Worm (Caenorhabditis elegans) whole organism, late embryonic: Measurements from ENCODE around the gene ZK1240.1.

ENCODE experiments used
- C08G9.2 ChIP-seq: sonication (generic microtip); optimal IDR thresholded peaks from 2 replicates; lab custom pipeline; 2016; ENCODE audit warnings: mild to moderate bottlenecking, missing genetic modification characterization, moderate library complexity, missing compliant biosample characterization
- C38D4.7 ChIP-seq: fragments of 200-800 bp; sonication (Bioruptor generic); optimal IDR thresholded peaks from 2 replicates; lab custom pipeline; 2018; ENCODE audit warnings: mild to moderate bottlenecking, missing genetic modification characterization, moderate library complexity, missing compliant biosample characterization
- F13H6.1 ChIP-seq: sonication (generic microtip); optimal IDR thresholded peaks from 2 replicates; lab custom pipeline; 2016; ENCODE audit warnings: missing genetic modification characterization, missing compliant biosample characterization
- K02D7.2 ChIP-seq: sonication (generic microtip); optimal IDR thresholded peaks from 2 replicates; lab custom pipeline; 2017; ENCODE audit warnings: mild to moderate bottlenecking, missing genetic modification characterization, missing compliant biosample characterization
- K09A11.1 ChIP-seq: sonication (generic microtip); optimal IDR thresholded peaks from 2 replicates; lab custom pipeline; 2017; ENCODE audit warnings: antibody characterized with exemption, mild to moderate bottlenecking, missing genetic modification characterization, missing compliant biosample characterization; ENCODE audit not compliant: insufficient read depth
- T23F11.4 ChIP-seq: fragments of 200-800 bp; sonication (Bioruptor generic); optimal IDR thresholded peaks from 2 replicates; lab custom pipeline; 2018; ENCODE audit warnings: mild to moderate bottlenecking, missing genetic modification characterization, missing compliant biosample characterization
- ahr-1 ChIP-seq: sonication (generic microtip); optimal IDR thresholded peaks from 2 replicates; lab custom pipeline; 2016; ENCODE audit warnings: missing genetic modification characterization, missing compliant biosample characterization
- ceh-14 ChIP-seq: sonication (generic microtip); optimal IDR thresholded peaks from 2 replicates; lab custom pipeline; 2016; ENCODE audit warnings: missing genotype, missing genetic modification characterization, missing compliant biosample characterization
- ceh-19 ChIP-seq: fragments of 200-800 bp; sonication (Bioruptor generic); optimal IDR thresholded peaks from 2 replicates; lab custom pipeline; 2018; ENCODE audit warnings: mild to moderate bottlenecking, missing genetic modification characterization, missing compliant biosample characterization
- ceh-24 ChIP-seq: sonication (generic microtip); optimal IDR thresholded peaks from 2 replicates; lab custom pipeline; 2016; ENCODE audit warnings: mild to moderate bottlenecking, missing genetic modification characterization, missing compliant biosample characterization
- ceh-30 ChIP-seq: fragments of 150-350 bp; optimal IDR thresholded peaks from 2 replicates; lab custom pipeline; 2014; ENCODE audit warnings: missing biosample characterization, missing genetic modification characterization
- ceh-34 ChIP-seq: sonication (generic microtip); optimal IDR thresholded peaks from 2 replicates; lab custom pipeline; 2016; ENCODE audit warnings: mild to moderate bottlenecking, missing genetic modification characterization, missing compliant biosample characterization
- ceh-45 ChIP-seq: fragments of 200-800 bp; sonication (Bioruptor generic); IDR thresholded peaks from 2 replicates; pipeline ENCODE4 v1.3.6; 2022; ENCODE audit warnings: missing genetic modification reagents, missing genetic modification characterization, missing compliant biosample characterization
- ceh-48 ChIP-seq: sonication (generic microtip); optimal IDR thresholded peaks from 2 replicates; lab custom pipeline; 2016; ENCODE audit warnings: missing genetic modification characterization, inconsistent platforms, missing compliant biosample characterization
- ceh-9 ChIP-seq: sonication (generic microtip); optimal IDR thresholded peaks from 2 replicates; lab custom pipeline; 2016; ENCODE audit warnings: mild to moderate bottlenecking, missing genetic modification characterization, inconsistent platforms, missing compliant biosample characterization
- dve-1 ChIP-seq: sonication (generic microtip); optimal IDR thresholded peaks from 2 replicates; lab custom pipeline; 2017; ENCODE audit warnings: antibody characterized with exemption, mild to moderate bottlenecking, missing genetic modification characterization, missing compliant biosample characterization
- fkh-10 ChIP-seq: fragments of 150-350 bp; optimal IDR thresholded peaks from 2 replicates; lab custom pipeline; 2014; ENCODE audit warnings: missing biosample characterization, missing genetic modification reagents, missing genetic modification characterization
- hlh-13 ChIP-seq: fragments of 200-800 bp; sonication (Bioruptor generic); optimal IDR thresholded peaks from 2 replicates; lab custom pipeline; 2018; ENCODE audit warnings: mild to moderate bottlenecking, missing genetic modification characterization, missing compliant biosample characterization
- hlh-30 ChIP-seq: sonication (generic microtip); optimal IDR thresholded peaks from 2 replicates; lab custom pipeline; 2017; ENCODE audit warnings: antibody characterized with exemption, missing genetic modification characterization, missing compliant biosample characterization; ENCODE audit not compliant: insufficient read depth
- hlh-6 ChIP-seq: sonication (generic microtip); optimal IDR thresholded peaks from 2 replicates; lab custom pipeline; 2016; ENCODE audit warnings: missing genotype, missing genetic modification characterization, missing compliant biosample characterization
- hlh-8 ChIP-seq: sonication (generic microtip); optimal IDR thresholded peaks from 2 replicates; lab custom pipeline; 2016; ENCODE audit warnings: missing genotype, missing genetic modification characterization, missing compliant biosample characterization
- mec-3 ChIP-seq: sonication (generic microtip); optimal IDR thresholded peaks from 2 replicates; lab custom pipeline; 2016; ENCODE audit warnings: borderline replicate concordance, missing genetic modification characterization, missing compliant biosample characterization
- nfya-1 ChIP-seq: sonication (generic microtip); optimal IDR thresholded peaks from 2 replicates; lab custom pipeline; 2017; ENCODE audit warnings: missing genetic modification characterization, mild to moderate bottlenecking, missing compliant biosample characterization, antibody characterized with exemption, moderate library complexity
- npax-4 ChIP-seq: sonication (generic microtip); optimal IDR thresholded peaks from 2 replicates; lab custom pipeline; 2016; ENCODE audit warnings: missing genetic modification characterization, missing compliant biosample characterization
- odd-2 ChIP-seq: sonication (generic microtip); optimal IDR thresholded peaks from 2 replicates; lab custom pipeline; 2017; ENCODE audit warnings: antibody characterized with exemption, mild to moderate bottlenecking, missing genetic modification characterization, missing compliant biosample characterization
- pax-1 ChIP-seq: fragments of 150-350 bp; optimal IDR thresholded peaks from 2 replicates; lab custom pipeline; 2014; ENCODE audit warnings: missing biosample characterization, missing genetic modification characterization
- pha-4 ChIP-seq: fragments of 150-350 bp; optimal IDR thresholded peaks from 2 replicates; lab custom pipeline; 2018; ENCODE audit warnings: missing biosample characterization, missing genetic modification reagents, missing genetic modification characterization
- pqm-1 ChIP-seq: sonication (generic microtip); optimal IDR thresholded peaks from 2 replicates; lab custom pipeline; 2016; ENCODE audit warnings: missing genetic modification characterization, missing compliant biosample characterization
- ref-2 ChIP-seq: sonication (generic microtip); optimal IDR thresholded peaks from 2 replicates; lab custom pipeline; 2016; ENCODE audit warnings: missing genetic modification characterization, missing compliant biosample characterization
- sdc-2 ChIP-seq: sonication (generic microtip); optimal IDR thresholded peaks from 2 replicates; lab custom pipeline; 2016; ENCODE audit warnings: missing genotype, missing genetic modification characterization, missing compliant biosample characterization
- sox-2 ChIP-seq: fragments of 200-800 bp; sonication (Bioruptor generic); IDR thresholded peaks from 2 replicates; pipeline ENCODE4 v1.3.6; 2022; ENCODE audit warnings: missing genetic modification reagents, missing genetic modification characterization, missing compliant biosample characterization
- tbx-7 ChIP-seq: sonication (generic microtip); optimal IDR thresholded peaks from 2 replicates; lab custom pipeline; 2016; ENCODE audit warnings: missing genotype, missing genetic modification characterization, missing compliant biosample characterization
- unc-3 ChIP-seq, 2 experiments: fragments of 200-800 bp in 1 of 2; sonication (Bioruptor generic) in 1 of 2; sonication (generic microtip) in 1 of 2; conservative IDR thresholded peaks in 1 of 2; optimal IDR thresholded peaks in 1 of 2; 2 replicates each; pipeline versions ENCODE4 v1.3.6 to Lab custom; 2016 to 2022; ENCODE audit warnings: missing compliant biosample characterization in 2 of 2, missing genetic modification characterization in 2 of 2, missing genetic modification reagents in 1 of 2
- unc-42 ChIP-seq: sonication (generic microtip); optimal IDR thresholded peaks from 2 replicates; lab custom pipeline; 2016; ENCODE audit warnings: missing genotype, missing genetic modification characterization, missing compliant biosample characterization
- unc-55 ChIP-seq: sonication (generic microtip); optimal IDR thresholded peaks from 2 replicates; lab custom pipeline; 2017; ENCODE audit warnings: missing biosample characterization, missing genetic modification reagents, missing genetic modification characterization
- zip-5 ChIP-seq: sonication (generic microtip); optimal IDR thresholded peaks from 2 replicates; lab custom pipeline; 2016; ENCODE audit warnings: missing genetic modification characterization, missing compliant biosample characterization

The ZK1240.1 gene

ce11 chrII:2288798-2289197, 40.4 kb upstream of the ZK1240.1 start, which contains the start of the genes K09F6.10 and K09F6.13:
Gene K09F6.10, minus strand, starts transcription at chrII:2288883.
Gene K09F6.13, plus strand, starts transcription at chrII:2289114.
- TF ChIP-seq ahr-1 (tag; lab: Kevin White, UChicago) (no peak), ceh-9 (tag; lab: Kevin White, UChicago) (no peak), npax-4 (tag; lab: Kevin White, UChicago) (no peak), hlh-6 (tag; lab: Kevin White, UChicago) (no peak), pax-1 (tag; lab: Kevin White, UChicago) (no peak), hlh-8 (no peak), ceh-45 (GFP tag; lab: Robert Waterston, UW) (no peak), ceh-19 (GFP tag; lab: Kevin White, UChicago) (no peak), sox-2 (GFP tag; lab: Robert Waterston, UW) (no peak), zip-5 (no peak), nfya-1 (tag; lab: Kevin White, UChicago) (no peak), ref-2 (tag; lab: Kevin White, UChicago) (no peak), fkh-10 (GFP tag; lab: Kevin White, UChicago) (no peak), C08G9.2 (tag; lab: Kevin White, UChicago) (no peak), F13H6.1 (tag; lab: Kevin White, UChicago) (no peak), hlh-13 (GFP tag; lab: Kevin White, UChicago) (no peak), pha-4 (no peak), T23F11.4 (no peak), hlh-30 (tag; lab: Kevin White, UChicago) (no peak), ceh-34 (no peak)
- TF ChIP-seq, all 69 proteins: peak for 0

- no peak for TF ChIP-seq odd-2 (tag; lab: Kevin White, UChicago)
- TF ChIP-seq unc-42, result no peak
- TF ChIP-seq unc-55 (GFP tag; lab: Kevin White, UChicago), result peak; percentile 87
- TF ChIP-seq unc-3 (GFP tag; conservative IDR thresholded peaks at IDR 0.05; lab: Robert Waterston, UW), result no peak
- TF ChIP-seq unc-3 (tag; optimal IDR thresholded peaks at IDR 0.05; lab: Kevin White, UChicago), result peak; percentile 50
Observed at ce11 chrII:2289441-2289840, 39.8 kb upstream of the ZK1240.1 start.

ce11 chrII:2292027-2292426, 37.2 kb upstream of the ZK1240.1 start, which contains the start of gene K09F6.7:
Gene K09F6.7, minus strand, starts transcription at chrII:2292127.
- TF ChIP-seq F13H6.1 (tag; lab: Kevin White, UChicago) (no peak), C38D4.7 (GFP tag; lab: Kevin White, UChicago) (no peak), tbx-7 (tag; lab: Kevin White, UChicago) (no peak), unc-55 (GFP tag; lab: Kevin White, UChicago) (no peak), pqm-1 (tag; lab: Kevin White, UChicago) (no peak), ceh-30 (tag; lab: Kevin White, UChicago) (no peak), ceh-19 (GFP tag; lab: Kevin White, UChicago) (no peak), unc-42 (no peak), ref-2 (tag; lab: Kevin White, UChicago) (no peak), ceh-48 (tag; lab: Kevin White, UChicago) (no peak), ceh-24 (no peak), mec-3 (tag; lab: Kevin White, UChicago) (no peak), C08G9.2 (tag; lab: Kevin White, UChicago) (no peak), ceh-34 (no peak), K09A11.1 (tag; lab: Kevin White, UChicago) (no peak), ahr-1 (tag; lab: Kevin White, UChicago) (no peak), odd-2 (tag; lab: Kevin White, UChicago) (no peak), K02D7.2 (no peak), sdc-2 (tag; lab: Kevin White, UChicago) (no peak)

- TF ChIP-seq ceh-14, result no peak
- TF ChIP-seq dve-1 (tag; lab: Kevin White, UChicago), result no peak
Observed at ce11 chrII:2292549-2292948, 36.6 kb upstream of the ZK1240.1 start.
